Worm (Caenorhabditis elegans) whole organism, young adult: Measurements from ENCODE around the gene pigq-1.

Experiments used
- F10E7.11 ChIP-seq: sonication (generic microtip); optimal IDR thresholded peaks from 2 replicates; lab custom pipeline; 2017; ENCODE audit warnings: mild to moderate bottlenecking, missing genetic modification characterization, moderate library complexity, missing compliant biosample characterization
- F23B12.7 ChIP-seq: sonication (generic microtip); optimal IDR thresholded peaks from 2 replicates; lab custom pipeline; 2017; ENCODE audit warnings: missing genetic modification characterization, mild to moderate bottlenecking, missing compliant biosample characterization, antibody characterized with exemption, moderate library complexity; ENCODE audit not compliant: insufficient read depth
- F37B4.10 ChIP-seq: fragments of 200-800 bp; sonication (Bioruptor generic); IDR thresholded peaks from 2 replicates; pipeline ENCODE4 v1.3.6; 2022; ENCODE audit warnings: missing genetic modification characterization, missing compliant biosample characterization
- F52B5.7 ChIP-seq: sonication (generic microtip); optimal IDR thresholded peaks from 2 replicates; lab custom pipeline; 2016; ENCODE audit warnings: mild to moderate bottlenecking, missing genetic modification characterization, missing compliant biosample characterization
- F55B11.4 ChIP-seq: sonication (generic microtip); optimal IDR thresholded peaks from 2 replicates; lab custom pipeline; 2016; ENCODE audit warnings: missing compliant biosample characterization, missing genetic modification characterization, borderline replicate concordance; ENCODE audit not compliant: insufficient read depth
- F57C9.4 ChIP-seq: sonication (generic microtip); optimal IDR thresholded peaks from 2 replicates; lab custom pipeline; 2017; ENCODE audit warnings: mild to moderate bottlenecking, missing genetic modification characterization, missing compliant biosample characterization
- K11D2.4 ChIP-seq: fragments of 200-800 bp; sonication (Bioruptor generic); IDR thresholded peaks from 2 replicates; pipeline ENCODE4 v1.3.6; 2022; ENCODE audit warnings: missing genetic modification reagents, missing genetic modification characterization, missing compliant biosample characterization
- K12H6.12 ChIP-seq: fragments of 200-800 bp; sonication (Bioruptor generic); optimal IDR thresholded peaks from 2 replicates; lab custom pipeline; 2018; ENCODE audit warnings: mild to moderate bottlenecking, missing genetic modification characterization, missing compliant biosample characterization
- Y53F4B.3 ChIP-seq: fragments of 200-800 bp; sonication (Bioruptor generic); IDR thresholded peaks from 2 replicates; pipeline ENCODE4 v1.3.6; 2022; ENCODE audit warnings: missing genetic modification reagents, missing genetic modification characterization, missing compliant biosample characterization
- Y53G8AR.9 ChIP-seq: fragments of 200-800 bp; sonication (Bioruptor generic); conservative IDR thresholded peaks from 2 replicates; pipeline ENCODE4 v1.3.6; 2022; ENCODE audit warnings: missing genetic modification reagents, missing genetic modification characterization, missing compliant biosample characterization
- Y79H2A.3 ChIP-seq: fragments of 200-800 bp; sonication (Bioruptor generic); conservative IDR thresholded peaks from 2 replicates; pipeline ENCODE4 v1.3.6; 2022; ENCODE audit warnings: missing genetic modification reagents, missing genetic modification characterization, missing compliant biosample characterization
- ZK185.1 ChIP-seq: sonication (generic microtip); optimal IDR thresholded peaks from 2 replicates; lab custom pipeline; 2016; ENCODE audit warnings: mild to moderate bottlenecking, missing genetic modification characterization, missing compliant biosample characterization; ENCODE audit not compliant: poor library complexity, severe bottlenecking
- ama-1 ChIP-seq, 3 experiments: fragments of 150-350 bp in 1 of 3; sonication (generic microtip) in 2 of 3; optimal IDR thresholded peaks; 2 replicates each; lab custom pipeline; 2014 to 2018; ENCODE audit warnings: missing biosample characterization in 2 of 3, missing genetic modification characterization in 2 of 3, missing genetic modification reagents in 2 of 3
- aptf-3 ChIP-seq: fragments of 200-800 bp; sonication (Bioruptor generic); IDR thresholded peaks from 2 replicates; pipeline ENCODE4 v1.3.6; 2022; ENCODE audit warnings: missing genetic modification characterization, missing compliant biosample characterization
- attf-3 ChIP-seq: fragments of 200-800 bp; sonication (Bioruptor generic); conservative IDR thresholded peaks from 2 replicates; pipeline ENCODE4 v1.3.6; 2022; ENCODE audit warnings: missing genetic modification reagents, missing genetic modification characterization, missing compliant biosample characterization
- ccch-3 ChIP-seq: fragments of 200-800 bp; sonication (Bioruptor generic); optimal IDR thresholded peaks from 2 replicates; lab custom pipeline; 2018; ENCODE audit warnings: mild to moderate bottlenecking, missing genetic modification characterization, missing compliant biosample characterization
- ceh-27 ChIP-seq: fragments of 200-800 bp; sonication (Bioruptor generic); optimal IDR thresholded peaks from 2 replicates; lab custom pipeline; 2018; ENCODE audit warnings: mild to moderate bottlenecking, missing genetic modification characterization, moderate library complexity, missing compliant biosample characterization
- ceh-58 ChIP-seq: fragments of 200-800 bp; sonication (Bioruptor generic); IDR thresholded peaks from 2 replicates; pipeline ENCODE4 v1.3.6; 2022; ENCODE audit warnings: missing genetic modification characterization, missing compliant biosample characterization
- ceh-79 ChIP-seq: sonication (generic microtip); optimal IDR thresholded peaks from 2 replicates; lab custom pipeline; 2017; ENCODE audit warnings: mild to moderate bottlenecking, missing genetic modification characterization, missing compliant biosample characterization
- ceh-91 ChIP-seq: fragments of 200-800 bp; sonication (Bioruptor generic); IDR thresholded peaks from 2 replicates; pipeline ENCODE4 v1.3.6; 2022; ENCODE audit warnings: missing genetic modification reagents, missing genetic modification characterization, missing compliant biosample characterization
- chd-7 ChIP-seq: sonication (generic microtip); optimal IDR thresholded peaks from 2 replicates; lab custom pipeline; 2016; ENCODE audit warnings: mild to moderate bottlenecking, missing genetic modification characterization, moderate library complexity, missing compliant biosample characterization
- dpff-1 ChIP-seq: sonication (generic microtip); optimal IDR thresholded peaks from 2 replicates; lab custom pipeline; 2017; ENCODE audit warnings: mild to moderate bottlenecking, missing genetic modification characterization, missing compliant biosample characterization
- dpl-1 ChIP-seq: fragments of 150-350 bp; optimal IDR thresholded peaks from 2 replicates; lab custom pipeline; 2014; ENCODE audit warnings: missing biosample characterization, missing genetic modification reagents, missing genetic modification characterization
- egl-18 ChIP-seq: fragments of 200-800 bp; sonication (Bioruptor generic); IDR thresholded peaks from 2 replicates; pipeline ENCODE4 v1.3.6; 2022; ENCODE audit warnings: missing genetic modification reagents, missing genetic modification characterization, missing compliant biosample characterization
- gei-17 ChIP-seq: fragments of 200-800 bp; sonication (Bioruptor generic); optimal IDR thresholded peaks from 2 replicates; lab custom pipeline; 2018; ENCODE audit warnings: mild to moderate bottlenecking, missing genetic modification characterization, missing compliant biosample characterization
- him-1 ChIP-seq: sonication (generic microtip); optimal IDR thresholded peaks from 2 replicates; lab custom pipeline; 2016; ENCODE audit warnings: missing genotype, missing genetic modification reagents, missing genetic modification characterization, missing compliant biosample characterization
- hlh-26 ChIP-seq: fragments of 200-800 bp; sonication (Bioruptor generic); conservative IDR thresholded peaks from 2 replicates; pipeline ENCODE4 v1.3.6; 2022; ENCODE audit warnings: missing genetic modification reagents, missing genetic modification characterization, missing compliant biosample characterization
- hmg-1.2 ChIP-seq: fragments of 200-800 bp; sonication (Bioruptor generic); IDR thresholded peaks from 2 replicates; pipeline ENCODE4 v1.3.6; 2022; ENCODE audit warnings: missing genetic modification reagents, missing genetic modification characterization, missing compliant biosample characterization
- lin-35 ChIP-seq, 3 experiments: fragments of 150-350 bp in 2 of 3; sonication (generic microtip) in 1 of 3; optimal IDR thresholded peaks; 2 replicates each; lab custom pipeline; 2014 to 2018; ENCODE audit warnings: missing biosample characterization in 3 of 3, missing genetic modification characterization in 3 of 3, missing genetic modification reagents in 3 of 3
- lin-54 ChIP-seq: fragments of 200-800 bp; sonication (Bioruptor generic); optimal IDR thresholded peaks from 2 replicates; lab custom pipeline; 2018; ENCODE audit warnings: mild to moderate bottlenecking, missing genetic modification characterization, missing compliant biosample characterization
- lir-1 ChIP-seq: fragments of 200-800 bp; sonication (Bioruptor generic); conservative IDR thresholded peaks from 2 replicates; pipeline ENCODE4 v1.3.6; 2022; ENCODE audit warnings: missing genetic modification reagents, missing genetic modification characterization, missing compliant biosample characterization
- lsl-1 ChIP-seq: fragments of 200-800 bp; sonication (Bioruptor generic); optimal IDR thresholded peaks from 2 replicates; lab custom pipeline; 2018; ENCODE audit warnings: mild to moderate bottlenecking, missing genetic modification characterization, moderate library complexity, missing compliant biosample characterization
- nfya-1 ChIP-seq: sonication (generic microtip); optimal IDR thresholded peaks from 2 replicates; lab custom pipeline; 2017; ENCODE audit warnings: antibody characterized with exemption, missing compliant biosample characterization, missing genetic modification characterization, borderline replicate concordance; ENCODE audit not compliant: insufficient read depth
- nfya-2 ChIP-seq: fragments of 200-800 bp; sonication (Bioruptor generic); IDR thresholded peaks from 2 replicates; pipeline ENCODE4 v1.3.6; 2022; ENCODE audit warnings: missing genetic modification reagents, missing genetic modification characterization, missing compliant biosample characterization
- nhr-90 ChIP-seq: sonication (generic microtip); optimal IDR thresholded peaks from 2 replicates; lab custom pipeline; 2016; ENCODE audit warnings: missing genotype, mild to moderate bottlenecking, missing genetic modification characterization, missing compliant biosample characterization
- rcor-1 ChIP-seq: fragments of 200-800 bp; sonication (Bioruptor generic); IDR thresholded peaks from 2 replicates; pipeline ENCODE4 v1.3.6; 2022; ENCODE audit warnings: missing genetic modification reagents, missing genetic modification characterization, missing compliant biosample characterization
- rec-8 ChIP-seq, 2 experiments: sonication (generic microtip); optimal IDR thresholded peaks; 2 replicates each; lab custom pipeline; 2016; ENCODE audit warnings: mild to moderate bottlenecking in 2 of 2, missing genetic modification characterization in 2 of 2, missing genetic modification reagents in 2 of 2, missing genotype in 2 of 2, missing biosample characterization in 1 of 2, missing compliant biosample characterization in 1 of 2, moderate library complexity in 1 of 2
- sdz-38 ChIP-seq: sonication (generic microtip); optimal IDR thresholded peaks from 2 replicates; lab custom pipeline; 2016; ENCODE audit warnings: missing genotype, missing genetic modification characterization, missing compliant biosample characterization
- snpc-3.4 ChIP-seq: sonication (generic microtip); optimal IDR thresholded peaks from 2 replicates; lab custom pipeline; 2017; ENCODE audit warnings: missing genetic modification characterization, mild to moderate bottlenecking, missing compliant biosample characterization, antibody characterized with exemption, moderate library complexity, missing genotype, missing genetic modification reagents
- snpc-4 ChIP-seq, 5 experiments: fragments of 150-350 bp in 1 of 5; sonication (generic microtip) in 4 of 5; optimal IDR thresholded peaks; 2 replicates each; lab custom pipeline; 2014 to 2018; ENCODE audit warnings: missing genetic modification characterization in 5 of 5, missing biosample characterization in 3 of 5, antibody characterized with exemption in 2 of 5, mild to moderate bottlenecking in 2 of 5, missing compliant biosample characterization in 2 of 5, missing genotype in 2 of 5, moderate library complexity in 2 of 5, missing genetic modification reagents in 1 of 5
- sptf-2 ChIP-seq: fragments of 200-800 bp; sonication (Bioruptor generic); optimal IDR thresholded peaks from 2 replicates; lab custom pipeline; 2018; ENCODE audit warnings: mild to moderate bottlenecking, missing genetic modification characterization, missing compliant biosample characterization
- tlf-1 ChIP-seq: fragments of 200-800 bp; sonication (Bioruptor generic); optimal IDR thresholded peaks from 2 replicates; lab custom pipeline; 2018; ENCODE audit warnings: mild to moderate bottlenecking, missing genetic modification characterization, missing compliant biosample characterization
- unc-62 ChIP-seq: fragments of 150-350 bp; optimal IDR thresholded peaks from 2 replicates; lab custom pipeline; 2014; ENCODE audit warnings: missing biosample characterization, missing genetic modification reagents, missing genetic modification characterization

The pigq-1 gene

ce11 chrIV:11119972-11120562, 27.0 kb downstream of the pigq-1 start:
- TF ChIP-seq ama-1 (optimal IDR thresholded peaks at IDR 0.05; lab: Kevin White, UChicago) (peak; percentile 5), ama-1 (GFP tag; optimal IDR thresholded peaks at IDR 0.05; lab: Kevin White, UChicago) (no peak), nfya-1 (tag; lab: Kevin White, UChicago) (no peak), ceh-58 (GFP tag; lab: Robert Waterston, UW) (no peak), attf-3 (no peak)

ce11 chrIV:11118837-11119491, 28.1 kb downstream of the pigq-1 start, which contains the start of the genes imp-2 and enpl-1:
TSS of gene imp-2 (minus strand) at chrIV:11118887.
TSS of gene enpl-1 (plus strand) at chrIV:11119298.
- TF ChIP-seq F52B5.7 (tag; lab: Kevin White, UChicago): no peak
- TF ChIP-seq sptf-2 (GFP tag; lab: Kevin White, UChicago): no peak
- TF ChIP-seq ceh-91 (GFP tag; lab: Robert Waterston, UW): no peak
- no peak for TF ChIP-seq F37B4.10 (GFP tag; lab: Robert Waterston, UW)
- TF ChIP-seq gei-17 (GFP tag; lab: Kevin White, UChicago): peak; percentile 46
- peak; percentile 97 for TF ChIP-seq hmg-1.2 (GFP tag; lab: Robert Waterston, UW)
- peak; percentile 60 for TF ChIP-seq K11D2.4 (GFP tag; lab: Robert Waterston, UW)
- TF ChIP-seq chd-7 (tag; lab: Kevin White, UChicago): peak; percentile 79
- no peak for TF ChIP-seq hlh-26
- peak; percentile 21 for TF ChIP-seq F23B12.7
- TF ChIP-seq ceh-27 (GFP tag; lab: Kevin White, UChicago): peak; percentile 88
- TF ChIP-seq Y53G8AR.9 (GFP tag; lab: Robert Waterston, UW): no peak
- TF ChIP-seq him-1 (tag; lab: Kevin White, UChicago): no peak
- no peak for TF ChIP-seq rec-8 (tag; optimal IDR thresholded peaks at IDR 0.05; lab: Kevin White, UChicago)
- peak; percentile 58; the same call in 1 of the 2 replicates for TF ChIP-seq lir-1 (GFP tag; lab: Robert Waterston, UW)
- TF ChIP-seq ccch-3 (GFP tag; lab: Kevin White, UChicago): no peak
- TF ChIP-seq sdz-38: no peak
- no peak for TF ChIP-seq egl-18 (GFP tag; lab: Robert Waterston, UW)
- TF ChIP-seq ZK185.1 (tag; lab: Kevin White, UChicago): peak; percentile 57
- TF ChIP-seq nhr-90: peak; percentile 82
- TF ChIP-seq ceh-79 (tag; lab: Kevin White, UChicago): no peak
- no peak for TF ChIP-seq Y53F4B.3 (GFP tag; lab: Robert Waterston, UW)
- TF ChIP-seq ceh-58 (GFP tag; lab: Robert Waterston, UW): no peak
- peak; percentile 86 for TF ChIP-seq K12H6.12
- TF ChIP-seq nfya-2: no peak
- TF ChIP-seq tlf-1 (GFP tag; lab: Kevin White, UChicago): peak; percentile 86
- TF ChIP-seq rcor-1 (GFP tag; lab: Robert Waterston, UW): peak; percentile 75
- TF ChIP-seq nfya-1 (tag; lab: Kevin White, UChicago): no peak
- TF ChIP-seq unc-62 (GFP tag; lab: Kevin White, UChicago): peak; percentile 11
- TF ChIP-seq lin-35 (GFP tag; optimal IDR thresholded peaks at IDR 0.05; lab: Kevin White, UChicago): peak in 1 of 3 experiments; percentile 51
- no peak for TF ChIP-seq F10E7.11 (tag; lab: Kevin White, UChicago)
- peak; percentile 82 for TF ChIP-seq lin-54
- no peak for TF ChIP-seq snpc-4 (GFP tag; optimal IDR thresholded peaks at IDR 0.05; lab: Kevin White, UChicago)
- peak in 3 of 4 experiments; percentile 68 to 78 (median 71) for TF ChIP-seq snpc-4 (tag; optimal IDR thresholded peaks at IDR 0.05; lab: Kevin White, UChicago)
- no peak for TF ChIP-seq F55B11.4
- no peak for TF ChIP-seq F57C9.4
- no peak for TF ChIP-seq dpff-1
- TF ChIP-seq lsl-1 (GFP tag; lab: Kevin White, UChicago): peak; percentile 67
- no peak for TF ChIP-seq snpc-3.4 (tag; lab: Kevin White, UChicago)
- TF ChIP-seq Y79H2A.3 (GFP tag; lab: Robert Waterston, UW): no peak
- TF ChIP-seq dpl-1 (GFP tag; lab: Kevin White, UChicago): peak; percentile 48
- TF ChIP-seq aptf-3 (GFP tag; lab: Robert Waterston, UW): no peak
